Worm (Caenorhabditis elegans) whole organism, L4/young adult: ENCODE data around the gene nep-3.

ENCODE experiments used
- W03F9.2 ChIP-seq: fragments of 150-350 bp; optimal IDR thresholded peaks from 2 replicates; lab custom pipeline; 2014; ENCODE audit warnings: missing biosample characterization, missing genetic modification characterization
- dao-5 ChIP-seq: sonication (generic microtip); optimal IDR thresholded peaks from 2 replicates; lab custom pipeline; 2016; ENCODE audit warnings: missing genotype, missing genetic modification characterization, moderate library complexity, missing compliant biosample characterization
- him-1 ChIP-seq: sonication (generic microtip); optimal IDR thresholded peaks from 2 replicates; lab custom pipeline; 2016; ENCODE audit warnings: missing genotype, missing genetic modification reagents, missing genetic modification characterization, missing compliant biosample characterization

ce11 chrII:3897758-3898494 is 20.9 kb upstream of the nep-3 start, which contains the start of gene F53C3.6:
- TF ChIP-seq him-1 (tag; lab: Kevin White, UChicago) (no peak), W03F9.2 (tag; lab: Kevin White, UChicago) (no peak), dao-5 (tag; lab: Kevin White, UChicago) (no peak)
